Worm (Caenorhabditis elegans): ENCODE data around the gene Y37H2A.1.

DNA sequence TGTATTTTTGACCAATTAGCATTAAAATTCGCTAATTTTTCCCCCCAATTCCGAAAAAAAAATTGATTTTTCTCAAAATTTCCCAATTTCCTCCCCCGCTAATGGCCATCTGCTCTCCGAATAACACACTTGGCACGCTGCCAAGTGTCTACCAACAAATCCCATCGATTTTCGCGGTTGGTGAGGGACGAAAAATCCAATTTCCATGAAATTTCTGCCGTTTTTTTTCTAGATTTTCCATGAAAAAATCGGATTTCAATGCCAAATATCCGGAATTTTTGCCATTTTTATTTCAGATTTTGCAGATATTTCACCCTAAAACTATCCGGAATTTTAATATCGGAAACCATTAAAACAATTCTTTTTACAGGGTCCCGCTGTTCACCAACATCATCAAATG lies 1.4 kb downstream of the Y37H2A.1 start:
- TF ChIP-seq dao-5 (tag; optimal IDR thresholded peaks at IDR 0.05): no peak
- TF ChIP-seq W03F9.2 (tag; optimal IDR thresholded peaks at IDR 0.05): no peak

Data from whole organism, L4/young adult.